Worm (Caenorhabditis elegans) whole organism, mixed stage, embryonic: ENCODE data around the gene F40G12.6.

Experiments
- M03D4.4 ChIP-seq: sonication (generic microtip); optimal IDR thresholded peaks from 2 replicates; lab custom pipeline; 2017; ENCODE audit warnings: mild to moderate bottlenecking, missing genetic modification characterization, missing compliant biosample characterization
- bed-3 ChIP-seq: fragments of 200-800 bp; sonication (Bioruptor generic); optimal IDR thresholded peaks from 3 replicates; lab custom pipeline; 2018; ENCODE audit warnings: mild to moderate bottlenecking, missing genetic modification characterization, moderate library complexity, missing compliant biosample characterization
- blmp-1 ChIP-seq: fragments of 150-350 bp; optimal IDR thresholded peaks from 2 replicates; lab custom pipeline; 2014; ENCODE audit warnings: missing biosample characterization, missing genetic modification characterization
- ceh-39 ChIP-seq: fragments of 150-350 bp; optimal IDR thresholded peaks from 2 replicates; lab custom pipeline; 2014; ENCODE audit warnings: missing biosample characterization, missing genetic modification characterization
- ceh-43 ChIP-seq: fragments of 200-800 bp; sonication (Bioruptor generic); optimal IDR thresholded peaks from 2 replicates; lab custom pipeline; 2018; ENCODE audit warnings: mild to moderate bottlenecking, missing genetic modification characterization, moderate library complexity, missing compliant biosample characterization
- ceh-83 ChIP-seq: fragments of 200-800 bp; sonication (Bioruptor generic); optimal IDR thresholded peaks from 2 replicates; lab custom pipeline; 2018; ENCODE audit warnings: mild to moderate bottlenecking, missing genetic modification characterization, missing compliant biosample characterization
- ces-1 ChIP-seq: fragments of 150-350 bp; optimal IDR thresholded peaks from 2 replicates; lab custom pipeline; 2014; ENCODE audit warnings: missing biosample characterization, missing genetic modification reagents, missing genetic modification characterization
- cnd-1 ChIP-seq: fragments of 200-800 bp; sonication (Bioruptor generic); optimal IDR thresholded peaks from 2 replicates; lab custom pipeline; 2018; ENCODE audit warnings: mild to moderate bottlenecking, missing genetic modification characterization, missing compliant biosample characterization
- drap-1 ChIP-seq: fragments of 200-800 bp; sonication (Bioruptor generic); optimal IDR thresholded peaks from 3 replicates; lab custom pipeline; 2018; ENCODE audit warnings: mild to moderate bottlenecking, missing genetic modification characterization, missing compliant biosample characterization
- elt-3 ChIP-seq: fragments of 150-350 bp; optimal IDR thresholded peaks from 2 replicates; lab custom pipeline; 2014; ENCODE audit warnings: missing biosample characterization, missing genetic modification characterization
- flh-1 ChIP-seq: fragments of 200-800 bp; sonication (Bioruptor generic); optimal IDR thresholded peaks from 2 replicates; lab custom pipeline; 2018; ENCODE audit warnings: mild to moderate bottlenecking, missing genetic modification characterization, moderate library complexity, missing compliant biosample characterization
- ham-2 ChIP-seq: fragments of 200-800 bp; sonication (Bioruptor generic); optimal IDR thresholded peaks from 2 replicates; lab custom pipeline; 2018; ENCODE audit warnings: mild to moderate bottlenecking, missing genetic modification characterization, missing compliant biosample characterization
- hlh-1 ChIP-seq: fragments of 150-350 bp; optimal IDR thresholded peaks from 2 replicates; lab custom pipeline; 2014; ENCODE audit warnings: missing biosample characterization, missing genetic modification reagents, missing genetic modification characterization
- lin-13 ChIP-seq: fragments of 150-350 bp; optimal IDR thresholded peaks from 2 replicates; lab custom pipeline; 2014; ENCODE audit warnings: missing biosample characterization, missing genetic modification characterization
- lin-32 ChIP-seq: fragments of 200-800 bp; sonication (Bioruptor generic); optimal IDR thresholded peaks from 2 replicates; lab custom pipeline; 2018; ENCODE audit warnings: mild to moderate bottlenecking, missing genetic modification characterization, missing compliant biosample characterization
- lsy-2 ChIP-seq: fragments of 150-350 bp; optimal IDR thresholded peaks from 2 replicates; lab custom pipeline; 2014; ENCODE audit warnings: missing biosample characterization, missing genetic modification characterization
- mab-5 ChIP-seq: fragments of 150-350 bp; optimal IDR thresholded peaks from 2 replicates; lab custom pipeline; 2014; ENCODE audit warnings: missing biosample characterization, missing genetic modification characterization
- mep-1 ChIP-seq: fragments of 150-350 bp; optimal IDR thresholded peaks from 2 replicates; lab custom pipeline; 2017; ENCODE audit warnings: missing biosample characterization, missing genetic modification reagents, missing genetic modification characterization, inconsistent platforms
- mls-2 ChIP-seq: sonication (generic microtip); optimal IDR thresholded peaks from 2 replicates; lab custom pipeline; 2016; ENCODE audit warnings: mild to moderate bottlenecking, missing genetic modification characterization, moderate library complexity, missing compliant biosample characterization
- nhr-237 ChIP-seq: fragments of 150-350 bp; optimal IDR thresholded peaks from 2 replicates; lab custom pipeline; 2014; ENCODE audit warnings: missing biosample characterization, missing genetic modification characterization
- nhr-28 ChIP-seq: fragments of 150-350 bp; optimal IDR thresholded peaks from 2 replicates; lab custom pipeline; 2014; ENCODE audit warnings: missing biosample characterization, missing genetic modification characterization
- nhr-76 ChIP-seq: sonication (generic microtip); optimal IDR thresholded peaks from 2 replicates; lab custom pipeline; 2017; ENCODE audit warnings: missing biosample characterization, missing genetic modification characterization
- pha-4 ChIP-seq: fragments of 150-350 bp; optimal IDR thresholded peaks from 2 replicates; lab custom pipeline; 2018; ENCODE audit warnings: missing biosample characterization, missing genetic modification reagents, missing genetic modification characterization
- sem-2 ChIP-seq: fragments of 200-800 bp; sonication (Bioruptor generic); optimal IDR thresholded peaks from 2 replicates; lab custom pipeline; 2018; ENCODE audit warnings: mild to moderate bottlenecking, missing genetic modification characterization, missing compliant biosample characterization
- snpc-4 ChIP-seq: fragments of 150-350 bp; optimal IDR thresholded peaks from 2 replicates; lab custom pipeline; 2014; ENCODE audit warnings: missing biosample characterization, missing genetic modification characterization
- sptf-1 ChIP-seq: sonication (generic microtip); optimal IDR thresholded peaks from 2 replicates; lab custom pipeline; 2017; ENCODE audit warnings: mild to moderate bottlenecking, missing genetic modification characterization, moderate library complexity, missing compliant biosample characterization
- tbx-8 ChIP-seq: fragments of 200-800 bp; sonication (Bioruptor generic); optimal IDR thresholded peaks from 2 replicates; lab custom pipeline; 2018; ENCODE audit warnings: mild to moderate bottlenecking, missing genetic modification characterization, moderate library complexity, missing compliant biosample characterization
- unc-120 ChIP-seq: sonication (generic microtip); optimal IDR thresholded peaks from 2 replicates; lab custom pipeline; 2017; ENCODE audit warnings: missing genetic modification characterization, missing compliant biosample characterization; ENCODE audit not compliant: poor library complexity, severe bottlenecking
- unc-39 ChIP-seq: fragments of 150-350 bp; optimal IDR thresholded peaks from 2 replicates; lab custom pipeline; 2014; ENCODE audit warnings: missing biosample characterization, missing genetic modification characterization
- zip-8 ChIP-seq: fragments of 150-350 bp; optimal IDR thresholded peaks from 2 replicates; lab custom pipeline; 2014; ENCODE audit warnings: missing biosample characterization, missing genetic modification characterization
- ztf-11 ChIP-seq: fragments of 150-350 bp; optimal IDR thresholded peaks from 2 replicates; lab custom pipeline; 2014; ENCODE audit warnings: missing biosample characterization, missing genetic modification characterization

Gene F40G12.6

DNA sequence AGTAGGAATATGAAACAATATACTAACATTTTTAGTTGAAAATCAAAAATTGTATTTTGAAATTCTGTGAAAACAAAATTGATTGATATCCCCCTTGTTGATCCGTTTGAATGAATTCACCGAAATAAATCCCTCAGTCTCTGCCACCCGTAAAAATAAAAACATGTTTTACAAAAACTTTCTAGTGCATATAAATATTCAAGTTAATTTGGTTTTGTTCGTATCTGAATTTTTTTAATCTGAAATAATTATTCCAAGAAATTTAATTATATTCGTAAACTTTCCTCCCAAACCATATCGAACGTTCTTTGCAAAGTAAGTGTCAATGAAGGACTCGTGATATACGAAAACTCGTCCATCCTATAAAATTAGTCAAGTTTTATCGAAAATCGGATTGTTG is at the start of gene F40G12.6:
Gene F40G12.6 (minus strand): TSS at position 101 of the 400 bp plus-strand sequence.
- no peak for TF ChIP-seq M03D4.4 (tag; lab: Kevin White, UChicago)
- TF ChIP-seq lin-32 (GFP tag; lab: Kevin White, UChicago): no peak
- no peak for TF ChIP-seq nhr-76 (tag; lab: Kevin White, UChicago)
- no peak for TF ChIP-seq ceh-43 (GFP tag; lab: Kevin White, UChicago)
- TF ChIP-seq tbx-8 (GFP tag; lab: Kevin White, UChicago): no peak
- no peak for TF ChIP-seq flh-1 (GFP tag; lab: Kevin White, UChicago)
- no peak for TF ChIP-seq snpc-4
- no peak for TF ChIP-seq zip-8 (tag; lab: Kevin White, UChicago)
- no peak for TF ChIP-seq ceh-39 (tag; lab: Kevin White, UChicago)

- TF ChIP-seq sptf-1 (peak; percentile 22), unc-39 (tag; lab: Kevin White, UChicago) (no peak), snpc-4 (no peak), bed-3 (GFP tag; lab: Kevin White, UChicago) (no peak), drap-1 (peak; percentile 31), flh-1 (GFP tag; lab: Kevin White, UChicago) (no peak)
Measured at ce11 chrV:14320730-14321319, 47.9 kb upstream of the F40G12.6 start.

- TF ChIP-seq tbx-8 (GFP tag; lab: Kevin White, UChicago) (no peak), cnd-1 (no peak), ham-2 (GFP tag; lab: Kevin White, UChicago) (no peak), drap-1 (no peak), ztf-11 (tag; lab: Kevin White, UChicago) (no peak), mep-1 (tag; lab: Kevin White, UChicago) (no peak), hlh-1 (no peak), lin-32 (GFP tag; lab: Kevin White, UChicago) (no peak), unc-120 (tag; lab: Kevin White, UChicago) (no peak), mls-2 (tag; lab: Kevin White, UChicago) (no peak), mab-5 (no peak), nhr-76 (tag; lab: Kevin White, UChicago) (no peak), lin-13 (tag; lab: Kevin White, UChicago) (no peak), sem-2 (GFP tag; lab: Kevin White, UChicago) (no peak), ceh-83 (no peak)
Measured at ce11 chrV:14320246-14320645, 47.3 kb upstream of the F40G12.6 start, which contains the start of gene F47B8.14. Gene F47B8.14 (plus strand): TSS chrV:14320546.

- TF ChIP-seq ceh-83 (no peak), lsy-2 (tag; lab: Kevin White, UChicago) (no peak), ces-1 (GFP tag; lab: Kevin White, UChicago) (no peak), blmp-1 (no peak), nhr-237 (tag; lab: Kevin White, UChicago) (no peak), unc-39 (tag; lab: Kevin White, UChicago) (no peak), sptf-1 (no peak), nhr-28 (tag; lab: Kevin White, UChicago) (no peak), bed-3 (GFP tag; lab: Kevin White, UChicago) (no peak), unc-120 (tag; lab: Kevin White, UChicago) (no peak), flh-1 (GFP tag; lab: Kevin White, UChicago) (no peak), lin-13 (tag; lab: Kevin White, UChicago) (no peak), mls-2 (tag; lab: Kevin White, UChicago) (no peak), ham-2 (GFP tag; lab: Kevin White, UChicago) (no peak), ceh-39 (tag; lab: Kevin White, UChicago) (no peak), pha-4 (tag; lab: Kevin White, UChicago) (no peak), hlh-1 (no peak), elt-3 (tag; lab: Kevin White, UChicago) (no peak), ztf-11 (tag; lab: Kevin White, UChicago) (no peak)
Measured at ce11 chrV:14319101-14319781, 46.3 kb upstream of the F40G12.6 start, which contains the start of gene F47B8.13. Gene F47B8.13 (minus strand): TSS chrV:14319731.
